Fruit fly (Drosophila melanogaster) whole organism, embryonic: ENCODE data around the gene Abca3.

ENCODE experiments used
- Atf3 ChIP-seq: fragments of 200-800 bp; sonication (Bioruptor generic); optimal IDR thresholded peaks from 3 replicates; lab custom pipeline; 2016; ENCODE audit warnings: missing biosample characterization, missing genetic modification characterization
- Bgb ChIP-seq: fragments of 200-800 bp; sonication (Bioruptor generic); IDR thresholded peaks from 2 replicates; pipeline ENCODE4 v1.3.6; 2022; ENCODE audit warnings: missing biosample characterization, missing genetic modification characterization; ENCODE audit not compliant: partially characterized antibody
- CG10366 ChIP-seq: fragments of 200-800 bp; sonication (Bioruptor generic); IDR thresholded peaks from 2 replicates; pipeline ENCODE4 v1.3.6; 2022; ENCODE audit warnings: missing biosample characterization, missing genetic modification characterization
- CG10654 ChIP-seq: fragments of 200-800 bp; sonication (Bioruptor generic); optimal IDR thresholded peaks from 2 replicates; lab custom pipeline; 2016; ENCODE audit warnings: missing biosample characterization, missing genetic modification characterization
- CG11085 ChIP-seq: fragments of 200-800 bp; sonication (Bioruptor generic); IDR thresholded peaks from 2 replicates; pipeline ENCODE4 v1.3.6; 2022; ENCODE audit warnings: missing biosample characterization, missing genetic modification characterization
- CG12155 ChIP-seq: fragments of 200-800 bp; sonication (Bioruptor generic); optimal IDR thresholded peaks from 3 replicates; lab custom pipeline; 2016; ENCODE audit warnings: missing biosample characterization, missing genetic modification characterization
- CG14441 ChIP-seq: fragments of 200-800 bp; sonication (Bioruptor generic); IDR thresholded peaks from 2 replicates; pipeline ENCODE4 v1.3.6; 2022; ENCODE audit warnings: missing biosample characterization, missing genetic modification characterization
- CG15514 ChIP-seq: fragments of 200-800 bp; sonication (Bioruptor generic); optimal IDR thresholded peaks from 3 replicates; lab custom pipeline; 2017; ENCODE audit warnings: missing biosample characterization, missing genetic modification characterization, mild to moderate bottlenecking, moderate library complexity, missing genetic modification reagents
- CG16863 ChIP-seq: fragments of 200-800 bp; sonication (Bioruptor generic); optimal IDR thresholded peaks from 3 replicates; lab custom pipeline; 2016; ENCODE audit warnings: missing biosample characterization, missing genetic modification characterization
- CG17385 ChIP-seq: fragments of 200-800 bp; sonication (Bioruptor generic); optimal IDR thresholded peaks from 3 replicates; lab custom pipeline; 2018; ENCODE audit warnings: missing biosample characterization, mild to moderate bottlenecking, missing genetic modification characterization
- CG17612 ChIP-seq: fragments of 200-800 bp; sonication (Bioruptor generic); IDR thresholded peaks from 2 replicates; pipeline ENCODE4 v1.3.6; 2022; ENCODE audit warnings: missing biosample characterization, missing genetic modification characterization
- CG17829 ChIP-seq: fragments of 200-800 bp; optimal IDR thresholded peaks from 2 replicates; lab custom pipeline; 2019; ENCODE audit warnings: missing biosample characterization, mild to moderate bottlenecking, missing genetic modification characterization, moderate library complexity
- CG18476 ChIP-seq: fragments of 200-800 bp; sonication (Bioruptor generic); optimal IDR thresholded peaks from 2 replicates; lab custom pipeline; 2016; ENCODE audit warnings: missing biosample characterization, mild to moderate bottlenecking, missing genetic modification characterization
- CG3065 ChIP-seq: fragments of 200-800 bp; sonication (Bioruptor generic); optimal IDR thresholded peaks from 2 replicates; lab custom pipeline; 2016; ENCODE audit warnings: missing biosample characterization, missing genetic modification characterization
- CG31441 ChIP-seq: fragments of 200-800 bp; sonication (Bioruptor generic); IDR thresholded peaks from 2 replicates; pipeline ENCODE4 v1.3.6; 2022; ENCODE audit warnings: missing biosample characterization, missing genetic modification characterization
- CG32532 ChIP-seq: fragments of 200-800 bp; sonication (Bioruptor generic); IDR thresholded peaks from 2 replicates; pipeline ENCODE4 v1.3.6; 2022; ENCODE audit warnings: missing biosample characterization, missing genetic modification characterization
- CG34224 ChIP-seq: fragments of 200-800 bp; sonication (Bioruptor generic); IDR thresholded peaks from 3 replicates; pipeline ENCODE4 v1.3.6; 2022; ENCODE audit warnings: missing biosample characterization, missing genetic modification characterization; ENCODE audit not compliant: partially characterized antibody
- CG3847 ChIP-seq: fragments of 200-800 bp; sonication (Bioruptor generic); IDR thresholded peaks from 2 replicates; pipeline ENCODE4 v1.3.6; 2022; ENCODE audit warnings: missing biosample characterization, missing genetic modification characterization
- CG4617 ChIP-seq: fragments of 200-800 bp; sonication (Bioruptor generic); optimal IDR thresholded peaks from 3 replicates; lab custom pipeline; 2016; ENCODE audit warnings: missing biosample characterization, missing genetic modification characterization, borderline replicate concordance
- CG4820 ChIP-seq: fragments of 200-800 bp; sonication (Bioruptor generic); optimal IDR thresholded peaks from 3 replicates; lab custom pipeline; 2016; ENCODE audit warnings: missing biosample characterization, missing genetic modification characterization
- CG6765 ChIP-seq: fragments of 200-800 bp; sonication (Bioruptor generic); optimal IDR thresholded peaks from 3 replicates; lab custom pipeline; 2017; ENCODE audit warnings: missing biosample characterization, mild to moderate bottlenecking, missing genetic modification characterization
- CG9797 ChIP-seq: fragments of 200-800 bp; sonication (Bioruptor generic); optimal IDR thresholded peaks from 3 replicates; lab custom pipeline; 2018; ENCODE audit warnings: missing biosample characterization, mild to moderate bottlenecking, missing genetic modification characterization
- CG9876 ChIP-seq: fragments of 200-800 bp; sonication (Bioruptor generic); optimal IDR thresholded peaks from 2 replicates; lab custom pipeline; 2016; ENCODE audit warnings: missing biosample characterization, missing genetic modification characterization
- CrebB ChIP-seq: fragments of 200-800 bp; sonication (Bioruptor generic); optimal IDR thresholded peaks from 3 replicates; lab custom pipeline; 2018; ENCODE audit warnings: missing biosample characterization, mild to moderate bottlenecking, missing genetic modification characterization
- Dfd ChIP-seq, 2 experiments: fragments of >200 bp; optimal IDR thresholded peaks; 2 replicates each; lab custom pipeline; 2017; ENCODE audit warnings: missing biosample characterization in 2 of 2, missing genetic modification characterization in 2 of 2
- Dll ChIP-seq: fragments of 200-800 bp; sonication (Bioruptor generic); IDR thresholded peaks from 4 replicates; pipeline ENCODE4 v1.3.6; 2022; ENCODE audit warnings: missing biosample characterization, missing genetic modification characterization; ENCODE audit not compliant: partially characterized antibody
- Doc3 ChIP-seq: fragments of 200-800 bp; sonication (Bioruptor generic); IDR thresholded peaks from 3 replicates; pipeline ENCODE4 v1.3.6; 2022; ENCODE audit warnings: missing biosample characterization, missing genetic modification characterization; ENCODE audit not compliant: partially characterized antibody
- Drgx ChIP-seq: fragments of 200-800 bp; sonication (Bioruptor generic); IDR thresholded peaks from 2 replicates; pipeline ENCODE4 v1.3.6; 2022; ENCODE audit warnings: missing biosample characterization, missing genetic modification characterization
- E2f2 ChIP-seq: fragments of 200-800 bp; sonication (Bioruptor generic); IDR thresholded peaks from 2 replicates; pipeline ENCODE4 v1.3.6; 2022; ENCODE audit warnings: missing biosample characterization, missing genetic modification characterization
- Ets97D ChIP-seq: fragments of 200-800 bp; sonication (Bioruptor generic); optimal IDR thresholded peaks from 3 replicates; lab custom pipeline; 2016; ENCODE audit warnings: missing biosample characterization, missing genetic modification characterization
- HLH3B ChIP-seq: fragments of 200-800 bp; sonication (Bioruptor generic); IDR thresholded peaks from 2 replicates; pipeline ENCODE4 v1.3.6; 2022; ENCODE audit warnings: missing biosample characterization, missing genetic modification characterization
- HLHmδ ChIP-seq: fragments of 200-800 bp; sonication (Bioruptor generic); optimal IDR thresholded peaks from 2 replicates; lab custom pipeline; 2018; ENCODE audit warnings: missing biosample characterization, mild to moderate bottlenecking, missing genetic modification characterization, moderate library complexity
- Med ChIP-seq: fragments of 200-800 bp; sonication (Bioruptor generic); peaks from one replicate; lab custom pipeline; 2016; ENCODE audit warnings: missing biosample characterization, missing genetic modification characterization, mild to moderate bottlenecking, inconsistent platforms, moderate library complexity
- NfI ChIP-seq: fragments of 200-800 bp; sonication (Bioruptor generic); optimal IDR thresholded peaks from 3 replicates; lab custom pipeline; 2018; ENCODE audit warnings: missing biosample characterization, mild to moderate bottlenecking, missing genetic modification characterization, moderate library complexity
- Sry-β ChIP-seq: fragments of 200-800 bp; sonication (Bioruptor generic); optimal IDR thresholded peaks from 2 replicates; lab custom pipeline; 2018; ENCODE audit warnings: missing biosample characterization, mild to moderate bottlenecking, missing genetic modification characterization, moderate library complexity
- abd-A ChIP-seq: fragments of 200-800 bp; sonication (Bioruptor generic); optimal IDR thresholded peaks from 3 replicates; lab custom pipeline; 2019; ENCODE audit warnings: missing biosample characterization, mild to moderate bottlenecking, missing genetic modification characterization, moderate library complexity
- ap ChIP-seq: fragments of 200-800 bp; sonication (Bioruptor generic); IDR thresholded peaks from 2 replicates; pipeline ENCODE4 v1.3.6; 2022; ENCODE audit warnings: missing biosample characterization, missing genetic modification characterization
- eyg ChIP-seq: fragments of 200-800 bp; sonication (Bioruptor generic); optimal IDR thresholded peaks from 3 replicates; lab custom pipeline; 2016; ENCODE audit warnings: missing biosample characterization, missing genetic modification characterization
- gce ChIP-seq: fragments of 200-800 bp; sonication (Bioruptor generic); IDR thresholded peaks from 3 replicates; pipeline ENCODE4 v1.3.6; 2022; ENCODE audit warnings: missing biosample characterization, missing genetic modification characterization
- gfzf ChIP-seq: fragments of 200-800 bp; sonication (Bioruptor generic); optimal IDR thresholded peaks from 2 replicates; lab custom pipeline; 2016; ENCODE audit warnings: missing biosample characterization, mild to moderate bottlenecking, missing genetic modification characterization, moderate library complexity
- inv ChIP-seq: fragments of 200-800 bp; sonication (Bioruptor generic); IDR thresholded peaks from 2 replicates; pipeline ENCODE4 v1.3.6; 2022; ENCODE audit warnings: missing biosample characterization, missing genetic modification characterization; ENCODE audit not compliant: partially characterized antibody
- ken ChIP-seq: fragments of 200-800 bp; sonication (Bioruptor generic); IDR thresholded peaks from 3 replicates; pipeline ENCODE4 v1.3.6; 2022; ENCODE audit warnings: missing biosample characterization, missing genetic modification characterization
- nmo ChIP-seq: fragments of 200-800 bp; sonication (Bioruptor generic); optimal IDR thresholded peaks from 2 replicates; lab custom pipeline; 2018; ENCODE audit warnings: missing biosample characterization, mild to moderate bottlenecking, missing genetic modification characterization, moderate library complexity
- odd ChIP-seq: fragments of 200-800 bp; sonication (Bioruptor generic); optimal IDR thresholded peaks from 2 replicates; lab custom pipeline; 2017; ENCODE audit warnings: missing biosample characterization, mild to moderate bottlenecking, missing genetic modification characterization
- pros ChIP-seq: fragments of 200-800 bp; sonication (Bioruptor generic); optimal IDR thresholded peaks from 3 replicates; lab custom pipeline; 2019; ENCODE audit warnings: missing biosample characterization, mild to moderate bottlenecking, missing genetic modification characterization, moderate library complexity
- slbo ChIP-seq: fragments of 200-800 bp; sonication (Bioruptor generic); IDR thresholded peaks from 2 replicates; pipeline ENCODE4 v1.3.6; 2022; ENCODE audit warnings: missing biosample characterization, missing genetic modification characterization
- sna ChIP-seq: fragments of 200-800 bp; sonication (Bioruptor generic); IDR thresholded peaks from 2 replicates; pipeline ENCODE4 v1.3.6; 2022; ENCODE audit warnings: missing biosample characterization, missing genetic modification characterization; ENCODE audit not compliant: partially characterized antibody
- tin ChIP-seq: fragments of 200-800 bp; sonication (Bioruptor generic); optimal IDR thresholded peaks from 3 replicates; lab custom pipeline; 2016; ENCODE audit warnings: missing biosample characterization, missing genetic modification characterization
- trh ChIP-seq: fragments of 200-800 bp; sonication (Bioruptor generic); optimal IDR thresholded peaks from 2 replicates; lab custom pipeline; 2016; ENCODE audit warnings: missing biosample characterization, missing genetic modification characterization
- unc-4 ChIP-seq: fragments of 200-800 bp; sonication (Bioruptor generic); IDR thresholded peaks from 2 replicates; pipeline ENCODE4 v1.3.6; 2022; ENCODE audit warnings: missing biosample characterization, missing genetic modification characterization; ENCODE audit not compliant: partially characterized antibody
- unpg ChIP-seq: fragments of 200-800 bp; sonication (Bioruptor generic); optimal IDR thresholded peaks from 3 replicates; lab custom pipeline; 2018; ENCODE audit warnings: missing biosample characterization, mild to moderate bottlenecking, missing genetic modification characterization, moderate library complexity

The Abca3 gene

DNA sequence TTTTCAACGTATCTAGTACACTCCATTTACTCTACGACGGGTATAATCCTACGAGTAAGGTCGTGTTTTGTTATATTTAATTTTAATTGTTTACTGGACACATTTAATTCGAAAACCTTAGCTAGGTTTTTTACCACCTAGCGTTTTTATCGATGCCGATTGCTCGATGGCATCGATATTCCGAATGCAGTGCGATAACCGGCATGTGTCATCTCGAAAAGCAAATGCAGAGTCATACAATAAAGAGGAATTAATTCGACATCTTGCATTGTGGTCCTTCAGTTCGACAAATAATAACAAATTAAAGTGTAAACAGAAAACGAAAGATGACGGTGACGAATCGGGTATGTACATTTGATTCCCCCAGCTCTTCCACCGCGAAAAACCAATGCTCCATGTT, 9.4 kb upstream of the Abca3 start, which contains the start of gene Rpt6 (continued):
- TF ChIP-seq Sry-β (GFP tag; lab: Kevin White, UChicago), result peak; percentile 66
- no peak for TF ChIP-seq CG9876
- TF ChIP-seq ken (GFP tag; lab: Robert Waterston, UW), result no peak
- no peak for TF ChIP-seq CG11085 (GFP tag; lab: Robert Waterston, UW)
- TF ChIP-seq inv (GFP tag; lab: Robert Waterston, UW), result peak; percentile 67
- TF ChIP-seq ap (GFP tag; lab: Robert Waterston, UW), result no peak
- no peak for TF ChIP-seq CG14441 (GFP tag; lab: Robert Waterston, UW)
- TF ChIP-seq pros (GFP tag; lab: Kevin White, UChicago), result no peak
- peak; percentile 50 for TF ChIP-seq CG15514 (GFP tag; lab: Kevin White, UChicago)
- no peak for TF ChIP-seq odd
- TF ChIP-seq Dfd (GFP tag; optimal IDR thresholded peaks at IDR 0.05; lab: Kevin White, UChicago), result no peak
- TF ChIP-seq Dll, result peak; percentile 74
- no peak for TF ChIP-seq CG10366 (GFP tag; lab: Robert Waterston, UW)
- no peak for TF ChIP-seq CG6765 (GFP tag; lab: Kevin White, UChicago)
- peak; percentile 76 for TF ChIP-seq CG4820 (GFP tag; lab: Kevin White, UChicago)
- no peak for TF ChIP-seq CG31441 (GFP tag; lab: Robert Waterston, UW)
- peak; percentile 69 for TF ChIP-seq E2f2 (GFP tag; lab: Robert Waterston, UW)
- TF ChIP-seq CG3065, result no peak
- TF ChIP-seq Med (GFP tag; lab: Kevin White, UChicago), result peak; percentile 84
- TF ChIP-seq eyg (GFP tag; lab: Kevin White, UChicago), result no peak
- no peak for TF ChIP-seq CG17385
- no peak for TF ChIP-seq CG32532 (GFP tag; lab: Robert Waterston, UW)
- no peak for TF ChIP-seq CG18476 (GFP tag; lab: Kevin White, UChicago)
- no peak for TF ChIP-seq NfI (GFP tag; lab: Kevin White, UChicago)
- no peak for TF ChIP-seq unpg (GFP tag; lab: Kevin White, UChicago)
- TF ChIP-seq sna (GFP tag; lab: Robert Waterston, UW), result peak; percentile 64; the same call in 1 of the 2 replicates
- no peak for TF ChIP-seq Drgx (GFP tag; lab: Robert Waterston, UW)
- TF ChIP-seq Ets97D (GFP tag; lab: Kevin White, UChicago), result peak; percentile 39
- TF ChIP-seq CG3847 (GFP tag; lab: Robert Waterston, UW), result no peak
- peak; percentile 31 for TF ChIP-seq nmo (GFP tag; lab: Kevin White, UChicago)
- peak; percentile 60 for TF ChIP-seq CG34224 (GFP tag; lab: Robert Waterston, UW)
- TF ChIP-seq CG9797 (GFP tag; lab: Kevin White, UChicago), result no peak
- TF ChIP-seq HLHmδ (GFP tag; lab: Kevin White, UChicago), result no peak
- no peak for TF ChIP-seq tin (GFP tag; lab: Kevin White, UChicago)
- no peak for TF ChIP-seq CG17612 (GFP tag; lab: Robert Waterston, UW)
- peak; percentile 74 for TF ChIP-seq unc-4 (GFP tag; lab: Robert Waterston, UW)
- peak; percentile 9 for TF ChIP-seq CG16863
- TF ChIP-seq CG10654 (GFP tag; lab: Kevin White, UChicago), result no peak
- peak; percentile 81 for TF ChIP-seq Bgb (GFP tag; lab: Robert Waterston, UW)
- no peak for TF ChIP-seq trh (GFP tag; lab: Kevin White, UChicago)
- no peak for TF ChIP-seq CrebB (tag; lab: Kevin White, UChicago)
- 0 out of 2 replicates have a peak, but pooled peaks have one; percentile 4 for TF ChIP-seq slbo (GFP tag; lab: Robert Waterston, UW)
- no peak for TF ChIP-seq gce (GFP tag; lab: Robert Waterston, UW)
- no peak for TF ChIP-seq abd-A (tag; lab: Kevin White, UChicago)
- no peak for TF ChIP-seq CG12155
- peak; percentile 46; the same call in 1 of the 3 replicates for TF ChIP-seq Doc3 (GFP tag; lab: Robert Waterston, UW)
- TF ChIP-seq Atf3 (GFP tag; lab: Kevin White, UChicago), result no peak
- peak; percentile 36 for TF ChIP-seq CG4617 (GFP tag; lab: Kevin White, UChicago)
- no peak for TF ChIP-seq CG17829 (tag; lab: Kevin White, UChicago)
- TF ChIP-seq gfzf (GFP tag; lab: Kevin White, UChicago), result peak; percentile 43
- no peak for TF ChIP-seq HLH3B (GFP tag; lab: Robert Waterston, UW)
